Fruit fly (Drosophila melanogaster): Measurements from ENCODE around the gene Trf2.
A peak's percentile ranks its signal among the peaks of the same experiment; 100 is the strongest.

Gene Trf2

dm6 chrX:8398177-8399018 lies 10.7 kb upstream of the Trf2 start, which contains the start of gene CG10555 (continued):
- peak; percentile 28 for TF ChIP-seq Deaf1 (tag; optimal IDR thresholded peaks at IDR 0.05)
- peak; percentile 66 for TF ChIP-seq B-H2 (GFP tag; optimal IDR thresholded peaks at IDR 0.05)
- TF ChIP-seq az2 (GFP tag; optimal IDR thresholded peaks at IDR 0.05): peak; percentile 75
- peak; percentile 29; the same call in 1 of the 2 replicates for TF ChIP-seq MBD-R2 (GFP tag; IDR thresholded peaks at IDR 0.05)
- TF ChIP-seq Sry-β (GFP tag; optimal IDR thresholded peaks at IDR 0.05): peak; percentile 36

dm6 chrX:8399019-8399623 lies 10.0 kb upstream of the Trf2 start:
- TF ChIP-seq MESR4 (GFP tag; optimal IDR thresholded peaks at IDR 0.05): peak; percentile 49
- peak; percentile 33 for TF ChIP-seq YL-1 (GFP tag; optimal IDR thresholded peaks at IDR 0.05)
- TF ChIP-seq CG17385 (GFP tag; optimal IDR thresholded peaks at IDR 0.05): peak; percentile 6
- TF ChIP-seq CG8478 (optimal IDR thresholded peaks at IDR 0.05): peak; percentile 50
- TF ChIP-seq Dbx (GFP tag; IDR thresholded peaks at IDR 0.05): 0 out of 3 replicates have a peak, but pooled peaks have one; percentile 14
- TF ChIP-seq Dfd (GFP tag; optimal IDR thresholded peaks at IDR 0.05): peak in 1 of 2 experiments; percentile 72
- 0 out of 2 replicates have a peak, but pooled peaks have one; percentile 10 for TF ChIP-seq CG32532 (GFP tag; IDR thresholded peaks at IDR 0.05)
- TF ChIP-seq gce (GFP tag; IDR thresholded peaks at IDR 0.05): no peak
- 0 out of 3 replicates have a peak, but pooled peaks have one; percentile 4 for TF ChIP-seq CG14860 (GFP tag; IDR thresholded peaks at IDR 0.05; ENCODE audit: partially characterized antibody)
- no peak for TF ChIP-seq CG11456 (GFP tag; IDR thresholded peaks at IDR 0.05)
- TF ChIP-seq CG17802 (tag; optimal IDR thresholded peaks at IDR 0.05): no peak
- TF ChIP-seq zf30C (GFP tag; optimal IDR thresholded peaks at IDR 0.05): peak; percentile 64
- no peak for TF ChIP-seq odd (GFP tag; optimal IDR thresholded peaks at IDR 0.05)
- TF ChIP-seq Drgx (GFP tag; IDR thresholded peaks at IDR 0.05): 0 out of 2 replicates have a peak, but pooled peaks have one; percentile 30
- peak; percentile 46; the same call in 1 of the 3 replicates for TF ChIP-seq CG34422 (GFP tag; IDR thresholded peaks at IDR 0.05)
- no peak for TF ChIP-seq mld (GFP tag; IDR thresholded peaks at IDR 0.05; ENCODE audit: partially characterized antibody)
- no peak for TF ChIP-seq Blimp-1 (GFP tag; optimal IDR thresholded peaks at IDR 0.05)
- TF ChIP-seq Med (GFP tag): peak; percentile 50
- peak; percentile 97 for TF ChIP-seq cg (GFP tag; optimal IDR thresholded peaks at IDR 0.05)
- peak; percentile 22; the same call in 1 of the 2 replicates for TF ChIP-seq CG6689 (GFP tag; IDR thresholded peaks at IDR 0.05)
- peak; percentile 1 for TF ChIP-seq CG15479 (GFP tag; optimal IDR thresholded peaks at IDR 0.05)

dm6 chrX:8407124-8407775 lies 1.8 kb upstream of the Trf2 start, which contains the start of gene PIG-T:
TSS of gene PIG-T (minus strand) at chrX:8407263.
- TF ChIP-seq twi (tag; optimal IDR thresholded peaks at IDR 0.05) (peak; percentile 62), dm (GFP tag; optimal IDR thresholded peaks at IDR 0.05) (no peak), prd (optimal IDR thresholded peaks at IDR 0.05) (no peak), prd (GFP tag; IDR thresholded peaks at IDR 0.05) (peak; percentile 27; the same call in 1 of the 3 replicates), ind (GFP tag; optimal IDR thresholded peaks at IDR 0.05) (peak; percentile 8), Xbp1 (GFP tag; optimal IDR thresholded peaks at IDR 0.05) (peak; percentile 3), phol (tag; optimal IDR thresholded peaks at IDR 0.05) (peak; percentile 23), CG33213 (GFP tag; optimal IDR thresholded peaks at IDR 0.05) (peak; percentile 16), bigmax (GFP tag; optimal IDR thresholded peaks at IDR 0.05) (no peak), CG9797 (GFP tag; optimal IDR thresholded peaks at IDR 0.05) (peak; percentile 19), Nf-YA (GFP tag; IDR thresholded peaks at IDR 0.05) (no peak), jumu (GFP tag; optimal IDR thresholded peaks at IDR 0.05) (no peak), Bgb (GFP tag; IDR thresholded peaks at IDR 0.05; ENCODE audit: partially characterized antibody) (peak; percentile 48; the same call in 1 of the 2 replicates), maf-S (GFP tag; optimal IDR thresholded peaks at IDR 0.05) (no peak), CG2712 (tag; optimal IDR thresholded peaks at IDR 0.05) (peak; percentile 1), Deaf1 (tag; optimal IDR thresholded peaks at IDR 0.05) (no peak), CG10431 (GFP tag; optimal IDR thresholded peaks at IDR 0.05) (no peak), Sry-δ (GFP tag; optimal IDR thresholded peaks at IDR 0.05) (peak; percentile 78), ara (GFP tag; IDR thresholded peaks at IDR 0.05) (no peak), CG13287 (GFP tag; IDR thresholded peaks at IDR 0.05; ENCODE audit: partially characterized antibody) (peak; percentile 44; the same call in 1 of the 2 replicates)

All from whole organism, embryonic.